Fruit fly (Drosophila melanogaster): ENCODE measurements around the gene CG42371.

DNA sequence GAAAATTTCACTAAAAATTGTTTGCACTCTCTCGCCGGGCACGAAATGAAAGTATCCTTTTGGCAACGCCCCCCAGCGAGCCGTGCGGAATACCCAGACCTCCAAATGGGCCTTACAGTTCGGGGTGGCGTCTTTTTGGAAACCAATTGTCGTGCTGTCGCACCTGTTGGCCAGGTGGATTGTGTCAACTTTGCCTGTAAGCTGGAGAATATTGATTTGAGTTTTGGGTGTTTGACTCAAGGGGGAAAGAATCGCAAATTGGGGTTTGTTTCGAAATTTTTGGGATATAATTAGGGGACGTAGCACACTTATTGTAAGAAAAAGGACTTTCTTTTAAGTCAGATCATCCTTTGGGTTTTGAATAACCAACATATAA is 18.9 kb downstream of the CG42371 start:
- no peak for TF ChIP-seq psq (optimal IDR thresholded peaks at IDR 0.05)
- TF ChIP-seq Myc (optimal IDR thresholded peaks at IDR 0.05): no peak
- no peak for TF ChIP-seq insv (optimal IDR thresholded peaks at IDR 0.05)
- no peak for TF ChIP-seq h (optimal IDR thresholded peaks at IDR 0.05)
- no peak for TF ChIP-seq ttk (optimal IDR thresholded peaks at IDR 0.05)
- no peak for TF ChIP-seq Sin3A (optimal IDR thresholded peaks at IDR 0.05)

All from Kc167 (cell line).